Fruit fly (Drosophila melanogaster) whole organism, prepupa: ENCODE measurements around the gene CG14551.
A peak's percentile ranks its signal among the peaks of the same experiment; 100 is the strongest.

Source experiments
- Blimp-1 ChIP-seq: fragments of 200-800 bp; sonication (Bioruptor generic); optimal IDR thresholded peaks from 3 replicates; lab custom pipeline; 2017; ENCODE audit warnings: missing biosample characterization, missing genetic modification characterization, mild to moderate bottlenecking, moderate library complexity, missing genetic modification reagents
- CG10631 ChIP-seq: fragments of 200-800 bp; sonication (Bioruptor generic); optimal IDR thresholded peaks from 2 replicates; lab custom pipeline; 2016; ENCODE audit warnings: missing biosample characterization, missing genetic modification characterization
- CG10669 ChIP-seq: fragments of 200-800 bp; sonication (Bioruptor generic); optimal IDR thresholded peaks from 3 replicates; lab custom pipeline; 2018; ENCODE audit warnings: missing biosample characterization, mild to moderate bottlenecking, missing genetic modification characterization, moderate library complexity
- CG11294 ChIP-seq: fragments of 200-800 bp; sonication (Bioruptor generic); IDR thresholded peaks from 2 replicates; pipeline ENCODE4 v1.3.6; 2022; ENCODE audit warnings: missing biosample characterization, missing genetic modification characterization
- CG11902 ChIP-seq: fragments of 200-800 bp; sonication (Bioruptor generic); optimal IDR thresholded peaks from 3 replicates; lab custom pipeline; 2016; ENCODE audit warnings: missing biosample characterization, missing genetic modification characterization
- CG15336 ChIP-seq: fragments of 200-800 bp; sonication (Bioruptor generic); IDR thresholded peaks from 2 replicates; pipeline ENCODE4 v1.3.6; 2022; ENCODE audit warnings: missing biosample characterization, missing genetic modification characterization
- CG3032 ChIP-seq: fragments of 200-800 bp; optimal IDR thresholded peaks from 2 replicates; lab custom pipeline; 2019; ENCODE audit warnings: missing biosample characterization, mild to moderate bottlenecking, missing genetic modification characterization, moderate library complexity
- CG31627 ChIP-seq: fragments of 200-800 bp; sonication (Bioruptor generic); optimal IDR thresholded peaks from 3 replicates; lab custom pipeline; 2016; ENCODE audit warnings: missing biosample characterization, missing genetic modification characterization
- CG3919 ChIP-seq: fragments of 200-800 bp; sonication (Bioruptor generic); optimal IDR thresholded peaks from 3 replicates; lab custom pipeline; 2016; ENCODE audit warnings: missing biosample characterization, missing genetic modification characterization
- CG6276 ChIP-seq: fragments of 200-800 bp; sonication (Bioruptor generic); optimal IDR thresholded peaks from 2 replicates; lab custom pipeline; 2017; ENCODE audit warnings: missing biosample characterization, mild to moderate bottlenecking, missing genetic modification characterization
- CG6808 ChIP-seq: fragments of 200-800 bp; sonication (Bioruptor generic); optimal IDR thresholded peaks from 3 replicates; lab custom pipeline; 2017; ENCODE audit warnings: missing biosample characterization, missing genetic modification characterization, mild to moderate bottlenecking, moderate library complexity, missing genetic modification reagents
- CG6854 ChIP-seq: fragments of 200-800 bp; sonication (Bioruptor generic); optimal IDR thresholded peaks from 2 replicates; lab custom pipeline; 2017; ENCODE audit warnings: missing biosample characterization, mild to moderate bottlenecking, missing genetic modification characterization
- CG8119 ChIP-seq: fragments of 200-800 bp; sonication (Bioruptor generic); IDR thresholded peaks from 3 replicates; pipeline ENCODE4 v1.3.6; 2022; ENCODE audit warnings: missing biosample characterization, missing genetic modification characterization
- CG8319 ChIP-seq: fragments of 200-800 bp; sonication (Bioruptor generic); optimal IDR thresholded peaks from 3 replicates; lab custom pipeline; 2016; ENCODE audit warnings: missing biosample characterization, missing genetic modification characterization
- CG9139 ChIP-seq: fragments of 200-800 bp; sonication (Bioruptor generic); optimal IDR thresholded peaks from 3 replicates; lab custom pipeline; 2017; ENCODE audit warnings: missing biosample characterization, mild to moderate bottlenecking, missing genetic modification characterization
- Eip75B ChIP-seq: fragments of 200-800 bp; sonication (Bioruptor generic); optimal IDR thresholded peaks from 3 replicates; lab custom pipeline; 2016; ENCODE audit warnings: missing biosample characterization, missing genetic modification characterization
- Eip78C ChIP-seq: fragments of 200-800 bp; sonication (Bioruptor generic); peaks from one replicate; lab custom pipeline; 2016; ENCODE audit warnings: missing biosample characterization, missing genetic modification characterization
- Ets21C ChIP-seq: fragments of 200-800 bp; sonication (Bioruptor generic); optimal IDR thresholded peaks from 3 replicates; lab custom pipeline; 2016; ENCODE audit warnings: missing biosample characterization, missing genetic modification characterization
- Ets96B ChIP-seq: fragments of 200-800 bp; optimal IDR thresholded peaks from 2 replicates; lab custom pipeline; 2019; ENCODE audit warnings: missing biosample characterization, mild to moderate bottlenecking, missing genetic modification characterization, moderate library complexity
- Gug ChIP-seq: fragments of 200-800 bp; sonication (Bioruptor generic); IDR thresholded peaks from 2 replicates; pipeline ENCODE4 v1.3.6; 2022; ENCODE audit warnings: missing biosample characterization, missing genetic modification characterization
- Hr39 ChIP-seq: fragments of 200-800 bp; sonication (Bioruptor generic); optimal IDR thresholded peaks from 2 replicates; lab custom pipeline; 2016; ENCODE audit warnings: missing biosample characterization, missing genetic modification characterization
- Hr4 ChIP-seq: fragments of 200-800 bp; sonication (Bioruptor generic); optimal IDR thresholded peaks from 3 replicates; lab custom pipeline; 2016; ENCODE audit warnings: missing biosample characterization, missing genetic modification characterization
- Met ChIP-seq: fragments of 200-800 bp; sonication (Bioruptor generic); optimal IDR thresholded peaks from 3 replicates; lab custom pipeline; 2016; ENCODE audit warnings: missing biosample characterization, missing genetic modification characterization
- OdsH ChIP-seq: fragments of 200-800 bp; sonication (Bioruptor generic); optimal IDR thresholded peaks from 3 replicates; lab custom pipeline; 2016; ENCODE audit warnings: missing biosample characterization, missing genetic modification characterization
- Smox ChIP-seq: fragments of 200-800 bp; sonication (Bioruptor generic); optimal IDR thresholded peaks from 3 replicates; lab custom pipeline; 2016; ENCODE audit warnings: missing biosample characterization, missing genetic modification characterization
- Sox102F ChIP-seq: fragments of 200-800 bp; sonication (Bioruptor generic); optimal IDR thresholded peaks from 2 replicates; lab custom pipeline; 2016; ENCODE audit warnings: missing biosample characterization, mild to moderate bottlenecking, missing genetic modification characterization
- Sox14 ChIP-seq: fragments of 200-800 bp; sonication (Bioruptor generic); optimal IDR thresholded peaks from 3 replicates; lab custom pipeline; 2016; ENCODE audit warnings: missing biosample characterization, missing genetic modification characterization
- Sox15 ChIP-seq: fragments of 200-800 bp; sonication (Bioruptor generic); optimal IDR thresholded peaks from 3 replicates; lab custom pipeline; 2016; ENCODE audit warnings: missing biosample characterization, missing genetic modification characterization
- achi ChIP-seq: fragments of 200-800 bp; sonication (Bioruptor generic); optimal IDR thresholded peaks from 3 replicates; lab custom pipeline; 2016; ENCODE audit warnings: missing biosample characterization, missing genetic modification characterization
- acj6 ChIP-seq: fragments of 200-800 bp; sonication (Bioruptor generic); optimal IDR thresholded peaks from 3 replicates; lab custom pipeline; 2016; ENCODE audit warnings: missing biosample characterization, missing genetic modification characterization
- cyc ChIP-seq: fragments of 200-800 bp; sonication (Bioruptor generic); optimal IDR thresholded peaks from 3 replicates; lab custom pipeline; 2016; ENCODE audit warnings: missing biosample characterization, missing genetic modification characterization
- dsx ChIP-seq: fragments of 200-800 bp; optimal IDR thresholded peaks from 3 replicates; lab custom pipeline; 2019; ENCODE audit warnings: missing biosample characterization, mild to moderate bottlenecking, missing genetic modification characterization, moderate library complexity; ENCODE audit not compliant: poor library complexity, severe bottlenecking
- eg ChIP-seq: fragments of 200-800 bp; sonication (Bioruptor generic); IDR thresholded peaks from 3 replicates; pipeline ENCODE4 v1.3.6; 2022; ENCODE audit warnings: missing biosample characterization, missing genetic modification characterization
- esn ChIP-seq: fragments of 200-800 bp; sonication (Bioruptor generic); optimal IDR thresholded peaks from 2 replicates; lab custom pipeline; 2016; ENCODE audit warnings: missing biosample characterization, mild to moderate bottlenecking, missing genetic modification characterization, moderate library complexity
- fd59A ChIP-seq: fragments of 200-800 bp; sonication (Bioruptor generic); optimal IDR thresholded peaks from 2 replicates; lab custom pipeline; 2017; ENCODE audit warnings: missing biosample characterization, mild to moderate bottlenecking, missing genetic modification characterization, missing genetic modification reagents
- fkh ChIP-seq: fragments of 200-800 bp; sonication (Bioruptor generic); optimal IDR thresholded peaks from 3 replicates; lab custom pipeline; 2017; ENCODE audit warnings: missing biosample characterization, mild to moderate bottlenecking, missing genetic modification characterization, moderate library complexity
- lz ChIP-seq: fragments of 200-800 bp; sonication (Bioruptor generic); optimal IDR thresholded peaks from 3 replicates; lab custom pipeline; 2016; ENCODE audit warnings: missing biosample characterization, missing genetic modification characterization
- net ChIP-seq: fragments of 200-800 bp; sonication (Bioruptor generic); optimal IDR thresholded peaks from 3 replicates; lab custom pipeline; 2016; ENCODE audit warnings: missing biosample characterization, missing genetic modification characterization
- pdm3 ChIP-seq: fragments of 200-800 bp; sonication (Bioruptor generic); optimal IDR thresholded peaks from 3 replicates; lab custom pipeline; 2016; ENCODE audit warnings: missing biosample characterization, missing genetic modification characterization
- spab ChIP-seq: fragments of 200-800 bp; sonication (Bioruptor generic); optimal IDR thresholded peaks from 2 replicates; lab custom pipeline; 2017; ENCODE audit warnings: missing biosample characterization, mild to moderate bottlenecking, missing genetic modification characterization, missing genetic modification reagents
- vri ChIP-seq: fragments of 200-800 bp; sonication (Bioruptor generic); optimal IDR thresholded peaks from 3 replicates; lab custom pipeline; 2016; ENCODE audit warnings: missing biosample characterization, mild to moderate bottlenecking, missing genetic modification characterization

The CG14551 gene

DNA sequence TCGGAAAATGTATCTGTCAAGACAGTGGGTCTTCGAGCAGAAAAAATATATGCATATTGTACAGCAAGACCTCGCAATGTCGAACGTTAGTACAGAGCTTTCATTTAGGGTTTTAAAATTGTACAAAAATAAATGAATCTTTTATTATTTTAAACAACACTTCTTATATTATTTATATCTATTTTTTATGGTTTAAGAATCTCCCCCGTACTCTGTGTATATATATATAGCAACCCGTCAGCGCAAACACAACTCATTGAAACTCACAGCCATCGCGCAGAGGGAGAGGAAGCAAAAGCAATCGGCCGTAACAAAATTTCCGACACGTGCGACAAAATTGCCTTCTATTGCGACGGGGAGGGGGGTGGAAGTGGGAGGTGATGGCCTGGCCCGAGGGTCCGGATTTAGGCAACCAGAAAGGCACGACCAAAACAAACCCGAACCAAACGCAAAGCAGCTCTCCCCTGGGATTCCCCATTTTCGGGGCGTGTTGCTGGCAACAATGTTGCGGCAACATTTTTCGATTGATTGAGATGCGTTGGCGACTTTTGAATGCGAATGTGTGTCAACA is 43.2 kb upstream of the CG14551 start (continued):
- TF ChIP-seq esn (GFP tag; lab: Kevin White, UChicago) = no peak
- no peak for TF ChIP-seq CG6808 (GFP tag; lab: Kevin White, UChicago)
- TF ChIP-seq CG15336 = peak; percentile 68
- TF ChIP-seq dsx (GFP tag; lab: Kevin White, UChicago) = no peak
- peak; percentile 17 for TF ChIP-seq cyc (GFP tag; lab: Kevin White, UChicago)
- no peak for TF ChIP-seq CG10631 (GFP tag; lab: Kevin White, UChicago)
- TF ChIP-seq CG8119 = peak; percentile 63; the same call in 2 of the 3 replicates
- peak; percentile 4 for TF ChIP-seq spab (GFP tag; lab: Kevin White, UChicago)
- no peak for TF ChIP-seq Smox (GFP tag; lab: Kevin White, UChicago)
- no peak for TF ChIP-seq CG31627 (GFP tag; lab: Kevin White, UChicago)
- no peak for TF ChIP-seq Ets21C (GFP tag; lab: Kevin White, UChicago)
- TF ChIP-seq Hr4 (GFP tag; lab: Kevin White, UChicago) = peak; percentile 43
- no peak for TF ChIP-seq net (GFP tag; lab: Kevin White, UChicago)
- TF ChIP-seq CG6276 (GFP tag; lab: Kevin White, UChicago) = peak; percentile 53
- peak; percentile 6 for TF ChIP-seq CG11902 (GFP tag; lab: Kevin White, UChicago)
- peak; percentile 83 for TF ChIP-seq eg (GFP tag; lab: Robert Waterston, UW)
- TF ChIP-seq Blimp-1 (GFP tag; lab: Kevin White, UChicago) = no peak
- TF ChIP-seq fd59A (GFP tag; lab: Kevin White, UChicago) = no peak
- no peak for TF ChIP-seq vri (GFP tag; lab: Kevin White, UChicago)
- no peak for TF ChIP-seq Hr39

DNA sequence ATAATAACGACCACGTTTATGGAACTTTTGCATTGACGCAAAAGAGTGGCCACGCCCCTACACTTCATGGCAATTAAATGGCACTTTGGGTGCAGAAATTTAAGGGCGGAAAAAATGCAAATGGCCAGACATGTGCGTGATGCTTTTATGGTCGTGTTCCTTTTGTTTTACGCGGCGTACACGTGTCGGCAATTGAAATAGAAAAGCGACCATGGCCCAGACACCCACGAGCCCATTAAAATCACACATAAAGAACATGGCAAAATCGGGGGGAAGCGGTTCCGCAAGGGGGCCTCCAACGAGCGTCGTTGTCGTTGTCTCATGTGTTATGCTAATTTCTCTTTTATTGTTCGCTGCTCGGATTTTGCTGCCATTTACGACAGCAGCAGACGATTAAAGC is 42.6 kb upstream of the CG14551 start:
- TF ChIP-seq Gug (no peak), eg (GFP tag; lab: Robert Waterston, UW) (no peak), CG8119 (no peak), CG6276 (GFP tag; lab: Kevin White, UChicago) (no peak), lz (GFP tag; lab: Kevin White, UChicago) (no peak)

DNA sequence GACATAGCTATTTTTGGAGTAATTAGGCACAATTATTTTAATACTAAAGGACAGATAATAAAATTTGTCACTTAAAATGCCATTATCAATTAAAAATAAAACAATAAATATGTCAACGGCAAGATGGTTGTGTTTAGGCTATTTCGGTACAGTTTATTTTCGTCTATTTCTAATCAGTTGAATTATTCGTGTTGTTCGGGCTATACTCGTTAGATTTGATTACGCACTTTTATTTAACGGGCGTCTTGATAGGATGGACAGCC is 42.3 kb upstream of the CG14551 start:
- TF ChIP-seq Eip78C (peak; percentile 16), fkh (GFP tag; lab: Kevin White, UChicago) (no peak)

DNA sequence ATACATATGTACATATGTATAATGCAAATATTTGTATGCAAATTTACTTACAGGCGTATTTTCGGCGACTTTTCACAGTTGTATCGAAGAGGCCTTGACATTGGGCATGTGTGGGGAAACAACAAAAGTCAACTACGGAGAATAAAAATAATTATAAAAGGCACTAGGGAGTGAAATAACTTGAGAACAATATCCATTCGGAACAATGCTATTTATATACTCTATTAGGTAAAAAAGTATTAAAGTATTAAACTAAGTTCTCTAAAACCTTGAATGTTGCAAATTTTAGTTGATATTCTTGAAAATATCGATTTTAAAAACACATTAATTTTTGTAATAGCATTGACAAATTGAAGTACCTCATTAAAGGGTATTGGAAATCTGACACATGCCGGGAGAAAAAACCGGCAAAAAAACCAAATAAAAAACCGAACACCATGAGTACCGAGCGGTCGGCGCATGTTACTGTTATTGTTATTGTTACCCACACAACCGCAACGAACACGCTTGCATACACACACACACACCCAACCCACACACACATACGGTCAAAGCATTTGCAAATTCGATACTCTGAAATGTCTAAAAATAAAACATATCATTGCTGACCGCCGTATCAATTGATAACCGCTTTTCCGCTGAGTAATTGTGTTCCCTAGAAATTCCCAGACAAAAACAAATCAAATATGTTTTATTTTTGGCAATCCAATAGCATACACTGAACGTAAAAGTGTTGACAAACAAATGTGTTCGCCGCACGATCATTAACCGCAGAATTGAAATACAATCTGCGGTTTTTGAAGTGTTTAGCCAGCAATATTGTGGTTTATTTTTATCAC is 41.7 kb upstream of the CG14551 start:
- TF ChIP-seq CG31627 (GFP tag; lab: Kevin White, UChicago) = peak; percentile 77
- TF ChIP-seq Ets21C (GFP tag; lab: Kevin White, UChicago) = peak; percentile 69
- peak; percentile 45 for TF ChIP-seq fkh (GFP tag; lab: Kevin White, UChicago)
- peak; percentile 67 for TF ChIP-seq Hr4 (GFP tag; lab: Kevin White, UChicago)
- TF ChIP-seq lz (GFP tag; lab: Kevin White, UChicago) = peak; percentile 84
- TF ChIP-seq CG8319 (GFP tag; lab: Kevin White, UChicago) = peak; percentile 7
- peak; percentile 57 for TF ChIP-seq achi (GFP tag; lab: Kevin White, UChicago)
- peak; percentile 13 for TF ChIP-seq Ets96B (tag; lab: Kevin White, UChicago)
- peak; percentile 17 for TF ChIP-seq spab (GFP tag; lab: Kevin White, UChicago)
- TF ChIP-seq net (GFP tag; lab: Kevin White, UChicago) = peak; percentile 33
- TF ChIP-seq Smox (GFP tag; lab: Kevin White, UChicago) = peak; percentile 74
- TF ChIP-seq Blimp-1 (GFP tag; lab: Kevin White, UChicago) = peak; percentile 35
- peak; percentile 28 for TF ChIP-seq CG3032
- no peak for TF ChIP-seq CG10669 (GFP tag; lab: Kevin White, UChicago)
- peak; percentile 45 for TF ChIP-seq OdsH (GFP tag; lab: Kevin White, UChicago)
- TF ChIP-seq CG6276 (GFP tag; lab: Kevin White, UChicago) = peak; percentile 9
- peak; percentile 12 for TF ChIP-seq Sox15
- TF ChIP-seq dsx (GFP tag; lab: Kevin White, UChicago) = peak; percentile 28
- TF ChIP-seq CG3919 (GFP tag; lab: Kevin White, UChicago) = peak; percentile 52
- peak; percentile 71 for TF ChIP-seq Eip75B
- peak; percentile 51 for TF ChIP-seq Sox14
- TF ChIP-seq CG6854 = peak; percentile 44
- no peak for TF ChIP-seq CG9139 (GFP tag; lab: Kevin White, UChicago)
- TF ChIP-seq vri (GFP tag; lab: Kevin White, UChicago) = peak; percentile 20
- TF ChIP-seq CG8119 = peak; percentile 56; the same call in 1 of the 3 replicates
- TF ChIP-seq Met (GFP tag; lab: Kevin White, UChicago) = peak; percentile 79
- TF ChIP-seq pdm3 = peak; percentile 41
- peak; percentile 38 for TF ChIP-seq CG10631 (GFP tag; lab: Kevin White, UChicago)
- no peak for TF ChIP-seq CG11294 (GFP tag; lab: Robert Waterston, UW)
- TF ChIP-seq acj6 (GFP tag; lab: Kevin White, UChicago) = peak; percentile 35
- TF ChIP-seq Sox102F = peak; percentile 67
